Fruit fly (Drosophila melanogaster) whole organism: ENCODE measurements around the gene CG31957.

Source experiments
- CG8478 ChIP-seq: fragments of >200 bp; optimal IDR thresholded peaks from 2 replicates; lab custom pipeline; 2018; ENCODE audit warnings: inconsistent platforms
- pan ChIP-seq: fragments of >200 bp; optimal IDR thresholded peaks from 2 replicates; lab custom pipeline; 2017

dm6 chr2L:3844135-3844534, 28.1 kb downstream of the CG31957 start:
- TF ChIP-seq CG8478 (no peak), pan (no peak)
